Fruit fly (Drosophila melanogaster): ENCODE data around the gene CG12236.

The CG12236 gene

dm6 chrX:5899241-5900145 lies 8.4 kb upstream of the CG12236 start (continued):
- TF ChIP-seq CG2875 (GFP tag; optimal IDR thresholded peaks at IDR 0.05), result peak; percentile 11
- peak; percentile 54 for TF ChIP-seq CG4360 (GFP tag; IDR thresholded peaks at IDR 0.05)
- TF ChIP-seq Doc3 (GFP tag; IDR thresholded peaks at IDR 0.05; ENCODE audit: partially characterized antibody), result no peak
- TF ChIP-seq oc (tag; optimal IDR thresholded peaks at IDR 0.05), result no peak
- peak; percentile 8 for TF ChIP-seq B-H2 (GFP tag; optimal IDR thresholded peaks at IDR 0.05)
- no peak for TF ChIP-seq org-1 (GFP tag; optimal IDR thresholded peaks at IDR 0.05)
- TF ChIP-seq ham (GFP tag; IDR thresholded peaks at IDR 0.05), result no peak
- no peak for TF ChIP-seq Nf-YA (GFP tag; IDR thresholded peaks at IDR 0.05)
- no peak for TF ChIP-seq Antp (GFP tag; optimal IDR thresholded peaks at IDR 0.05)
- TF ChIP-seq CG8924 (tag; optimal IDR thresholded peaks at IDR 0.05), result peak; percentile 29
- no peak for TF ChIP-seq luna (GFP tag; optimal IDR thresholded peaks at IDR 0.05)
- peak; percentile 20 for TF ChIP-seq CG31365 (tag; optimal IDR thresholded peaks at IDR 0.05)
- TF ChIP-seq exex (tag; optimal IDR thresholded peaks at IDR 0.05), result peak; percentile 6
- TF ChIP-seq CG8290 (GFP tag; optimal IDR thresholded peaks at IDR 0.05), result no peak
- TF ChIP-seq CG8290 (tag; optimal IDR thresholded peaks at IDR 0.05), result peak; percentile 7 to 68
- TF ChIP-seq CG10321 (GFP tag; IDR thresholded peaks at IDR 0.05), result peak; percentile 68
- TF ChIP-seq CG13424 (tag; optimal IDR thresholded peaks at IDR 0.05), result peak; percentile 6
- TF ChIP-seq zen (tag; optimal IDR thresholded peaks at IDR 0.05), result no peak
- no peak for TF ChIP-seq eyg (GFP tag; optimal IDR thresholded peaks at IDR 0.05)
- peak; percentile 0 for TF ChIP-seq yki (optimal IDR thresholded peaks at IDR 0.05)
- no peak for TF ChIP-seq ab (GFP tag; optimal IDR thresholded peaks at IDR 0.05)
- peak; percentile 71 for TF ChIP-seq rib (GFP tag; IDR thresholded peaks at IDR 0.05)
- TF ChIP-seq lbe (GFP tag; optimal IDR thresholded peaks at IDR 0.05), result no peak
- TF ChIP-seq pnt (GFP tag; optimal IDR thresholded peaks at IDR 0.05), result no peak
- TF ChIP-seq CG13287 (GFP tag; IDR thresholded peaks at IDR 0.05; ENCODE audit: partially characterized antibody), result peak; percentile 17; the same call in 1 of the 2 replicates
- TF ChIP-seq kah (GFP tag; optimal IDR thresholded peaks at IDR 0.05), result peak; percentile 59
- TF ChIP-seq CG32532 (GFP tag; IDR thresholded peaks at IDR 0.05), result peak; percentile 6; the same call in 1 of the 2 replicates
- no peak for TF ChIP-seq ken (GFP tag; IDR thresholded peaks at IDR 0.05)
- peak; percentile 77 for TF ChIP-seq CG10543 (GFP tag; optimal IDR thresholded peaks at IDR 0.05)
- TF ChIP-seq Oaz (GFP tag; IDR thresholded peaks at IDR 0.05), result no peak
- TF ChIP-seq Fer1 (GFP tag; optimal IDR thresholded peaks at IDR 0.05), result no peak
- peak; percentile 75 for TF ChIP-seq psq (GFP tag; optimal IDR thresholded peaks at IDR 0.05)
- peak; percentile 32 for TF ChIP-seq ATbp (GFP tag; optimal IDR thresholded peaks at IDR 0.05)
- TF ChIP-seq tll (GFP tag; optimal IDR thresholded peaks at IDR 0.05), result peak in 1 of 2 experiments; percentile 16
- peak; percentile 14 for TF ChIP-seq HmgZ (tag; optimal IDR thresholded peaks at IDR 0.05)
- TF ChIP-seq CG2678 (tag; optimal IDR thresholded peaks at IDR 0.05), result peak; percentile 11
- no peak; the same call in 1 of the 2 replicates for TF ChIP-seq sob (GFP tag; IDR thresholded peaks at IDR 0.05)
- TF ChIP-seq Ets65A (GFP tag), result no peak
- TF ChIP-seq CG34422 (GFP tag; IDR thresholded peaks at IDR 0.05), result peak; percentile 78; the same call in 2 of the 3 replicates
- TF ChIP-seq CG6175 (GFP tag; IDR thresholded peaks at IDR 0.05), result peak; percentile 77; the same call in 2 of the 3 replicates
- 0 out of 2 replicates have a peak, but pooled peaks have one; percentile 12 for TF ChIP-seq NFAT (GFP tag; IDR thresholded peaks at IDR 0.05)
- TF ChIP-seq Nf-YB (GFP tag; optimal IDR thresholded peaks at IDR 0.05), result peak; percentile 22
- peak; percentile 16 for TF ChIP-seq Deaf1 (tag; optimal IDR thresholded peaks at IDR 0.05)
- TF ChIP-seq CG17359 (tag; optimal IDR thresholded peaks at IDR 0.05), result peak; percentile 50
- TF ChIP-seq Xrp1 (GFP tag; IDR thresholded peaks at IDR 0.05), result 0 out of 2 replicates have a peak, but pooled peaks have one; percentile 6
- TF ChIP-seq Tbp (GFP tag; optimal IDR thresholded peaks at IDR 0.05), result no peak
- no peak for TF ChIP-seq Dp (GFP tag; optimal IDR thresholded peaks at IDR 0.05)
- no peak for TF ChIP-seq dpn (GFP tag; optimal IDR thresholded peaks at IDR 0.05)

Data from whole organism, embryonic.